Worm (Caenorhabditis elegans): ENCODE results near the gene nmur-3.

The nmur-3 gene

DNA sequence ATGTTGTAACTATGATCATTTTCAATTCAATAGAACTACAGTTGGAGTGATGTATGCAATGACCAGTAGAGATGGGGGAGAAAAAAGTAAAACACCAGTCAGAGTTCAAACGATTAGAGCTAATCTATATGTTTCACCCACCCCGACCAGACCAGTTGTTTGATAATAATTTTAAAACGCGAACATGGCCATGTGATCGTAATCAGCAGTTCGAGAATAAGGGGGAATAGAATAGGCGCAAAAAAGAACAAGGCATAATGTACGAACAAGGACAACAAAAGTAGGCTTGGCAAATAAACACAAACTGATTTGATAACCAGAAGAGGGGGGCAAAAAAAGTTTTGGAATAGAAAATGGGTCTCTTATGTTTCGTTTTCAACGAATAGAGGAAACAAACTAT lies 31.8 kb downstream of the nmur-3 start (continued):
- TF ChIP-seq ceh-28 (tag; optimal IDR thresholded peaks at IDR 0.05) (no peak), nhr-41 (GFP tag; IDR thresholded peaks at IDR 0.05) (no peak), ZK546.5 (tag; optimal IDR thresholded peaks at IDR 0.05) (no peak), unc-62 (GFP tag; optimal IDR thresholded peaks at IDR 0.05 in 1 of 2) (no peak), unc-62 (tag; optimal IDR thresholded peaks at IDR 0.05) (no peak), aha-1 (tag) (no peak), gei-8 (GFP tag; optimal IDR thresholded peaks at IDR 0.05) (no peak), daf-12 (tag; optimal IDR thresholded peaks at IDR 0.05) (no peak), ceh-20 (GFP tag; IDR thresholded peaks at IDR 0.05) (no peak), nhr-25 (tag; optimal IDR thresholded peaks at IDR 0.05; ENCODE audit: borderline replicate concordance, insufficient read depth) (no peak), duxl-1 (tag; optimal IDR thresholded peaks at IDR 0.05; ENCODE audit: poor library complexity) (no peak), hlh-11 (tag; optimal IDR thresholded peaks at IDR 0.05) (peak; percentile 68), zfp-2 (tag; optimal IDR thresholded peaks at IDR 0.05) (no peak), lin-15B (tag; optimal IDR thresholded peaks at IDR 0.05) (no peak), nhr-48 (tag; optimal IDR thresholded peaks at IDR 0.05) (no peak), F10B5.3 (tag; optimal IDR thresholded peaks at IDR 0.05) (no peak), hif-1 (tag; optimal IDR thresholded peaks at IDR 0.05) (no peak), dmd-6 (GFP tag; IDR thresholded peaks at IDR 0.05) (peak; percentile 45), aly-2 (tag; optimal IDR thresholded peaks at IDR 0.05) (no peak), ztf-11 (tag; optimal IDR thresholded peaks at IDR 0.05) (no peak), pqm-1 (tag; optimal IDR thresholded peaks at IDR 0.05) (peak; percentile 82), mep-1 (tag; optimal IDR thresholded peaks at IDR 0.05) (peak; percentile 45), nhr-111 (GFP tag; optimal IDR thresholded peaks at IDR 0.05) (no peak), sdz-12 (GFP tag; optimal IDR thresholded peaks at IDR 0.05) (no peak), dmd-8 (GFP tag; IDR thresholded peaks at IDR 0.05) (no peak), arid-1 (GFP tag; conservative IDR thresholded peaks at IDR 0.05) (no peak), ztf-7 (tag; optimal IDR thresholded peaks at IDR 0.05) (no peak), lin-38 (GFP tag; IDR thresholded peaks at IDR 0.05) (no peak), F49E8.2 (tag; optimal IDR thresholded peaks at IDR 0.05; ENCODE audit: borderline replicate concordance) (no peak), zip-11 (GFP tag; IDR thresholded peaks at IDR 0.05) (no peak), egl-27 (tag; optimal IDR thresholded peaks at IDR 0.05) (no peak), saeg-2 (GFP tag; IDR thresholded peaks at IDR 0.05) (no peak), lin-1 (GFP tag; IDR thresholded peaks at IDR 0.05) (0 out of 2 replicates have a peak, but pooled peaks have one; percentile 21), nhr-11 (tag; optimal IDR thresholded peaks at IDR 0.05) (no peak), R02D3.7 (tag; optimal IDR thresholded peaks at IDR 0.05) (no peak), ama-1 (optimal IDR thresholded peaks at IDR 0.05) (no peak), Y105C5A.15 (GFP tag; IDR thresholded peaks at IDR 0.05) (no peak), nhr-76 (tag; optimal IDR thresholded peaks at IDR 0.05) (no peak), daf-19 (GFP tag; conservative IDR thresholded peaks at IDR 0.05) (no peak), egl-43 (GFP tag; IDR thresholded peaks at IDR 0.05) (no peak), lim-7 (GFP tag; IDR thresholded peaks at IDR 0.05) (no peak), set-16 (GFP tag; IDR thresholded peaks at IDR 0.05) (no peak), mdt-29 (GFP tag; IDR thresholded peaks at IDR 0.05) (no peak), Y75B8A.6 (GFP tag; IDR thresholded peaks at IDR 0.05) (no peak), dpl-1 (GFP tag; optimal IDR thresholded peaks at IDR 0.05) (no peak), nhr-42 (GFP tag; IDR thresholded peaks at IDR 0.05) (no peak), T26A8.4 (GFP tag; IDR thresholded peaks at IDR 0.05) (no peak), rbr-2 (tag; optimal IDR thresholded peaks at IDR 0.05) (no peak), fos-1 (tag; optimal IDR thresholded peaks at IDR 0.05) (no peak), php-3 (GFP tag; IDR thresholded peaks at IDR 0.05) (0 out of 2 replicates have a peak, but pooled peaks have one; percentile 37), zfp-3 (GFP tag; conservative IDR thresholded peaks at IDR 0.05) (no peak), skn-1 (tag; optimal IDR thresholded peaks at IDR 0.05) (no peak), spr-3 (GFP tag; optimal IDR thresholded peaks at IDR 0.05) (no peak), spr-1 (tag; optimal IDR thresholded peaks at IDR 0.05) (no peak)
